Worm (Caenorhabditis elegans) whole organism, young adult: ENCODE measurements around the gene F43G6.4.
"Not testable (repeated sequence)": the region's sequence is repeated elsewhere in the genome, so short reads cannot be mapped to it uniquely, and the experiment has no call there.

ENCODE experiments used
- B0035.1 ChIP-seq: sonication (generic microtip); optimal IDR thresholded peaks from 2 replicates; lab custom pipeline; 2016; ENCODE audit warnings: missing genetic modification characterization, mild to moderate bottlenecking, missing compliant biosample characterization, missing genotype, missing genetic modification reagents
- B0261.1 ChIP-seq: sonication (generic microtip); optimal IDR thresholded peaks from 2 replicates; lab custom pipeline; 2016; ENCODE audit warnings: mild to moderate bottlenecking, missing genetic modification characterization, moderate library complexity, missing compliant biosample characterization
- B0336.3 ChIP-seq: fragments of 200-800 bp; sonication (Bioruptor generic); IDR thresholded peaks from 2 replicates; pipeline ENCODE4 v1.3.6; 2022; ENCODE audit warnings: missing genetic modification characterization, missing compliant biosample characterization
- C06A6.2 ChIP-seq: fragments of 200-800 bp; sonication (Bioruptor generic); conservative IDR thresholded peaks from 2 replicates; pipeline ENCODE4 v1.3.6; 2022; ENCODE audit warnings: missing genetic modification characterization, missing compliant biosample characterization
- C17E4.6 ChIP-seq: fragments of 200-800 bp; sonication (Bioruptor generic); IDR thresholded peaks from 2 replicates; pipeline ENCODE4 v1.3.6; 2022; ENCODE audit warnings: missing genetic modification reagents, missing genetic modification characterization, missing compliant biosample characterization
- F10E7.11 ChIP-seq: sonication (generic microtip); optimal IDR thresholded peaks from 2 replicates; lab custom pipeline; 2017; ENCODE audit warnings: mild to moderate bottlenecking, missing genetic modification characterization, moderate library complexity, missing compliant biosample characterization
- F57A8.1 ChIP-seq: fragments of 200-800 bp; sonication (Bioruptor generic); optimal IDR thresholded peaks from 2 replicates; lab custom pipeline; 2018; ENCODE audit warnings: mild to moderate bottlenecking, missing genetic modification characterization, moderate library complexity, missing compliant biosample characterization
- K12H6.12 ChIP-seq: fragments of 200-800 bp; sonication (Bioruptor generic); optimal IDR thresholded peaks from 2 replicates; lab custom pipeline; 2018; ENCODE audit warnings: mild to moderate bottlenecking, missing genetic modification characterization, missing compliant biosample characterization
- T07F8.4 ChIP-seq: sonication (generic microtip); optimal IDR thresholded peaks from 2 replicates; lab custom pipeline; 2016; ENCODE audit warnings: mild to moderate bottlenecking, missing genetic modification characterization, moderate library complexity, missing compliant biosample characterization
- T26A5.8 ChIP-seq: sonication (generic microtip); optimal IDR thresholded peaks from 2 replicates; lab custom pipeline; 2016; ENCODE audit warnings: missing genetic modification characterization, missing compliant biosample characterization
- Y53G8AR.9 ChIP-seq: fragments of 200-800 bp; sonication (Bioruptor generic); conservative IDR thresholded peaks from 2 replicates; pipeline ENCODE4 v1.3.6; 2022; ENCODE audit warnings: missing genetic modification reagents, missing genetic modification characterization, missing compliant biosample characterization
- Y67H2A.10 ChIP-seq: fragments of 200-800 bp; sonication (Bioruptor generic); conservative IDR thresholded peaks from 2 replicates; pipeline ENCODE4 v1.3.6; 2022; ENCODE audit warnings: missing genetic modification reagents, missing genetic modification characterization, missing compliant biosample characterization
- Y79H2A.3 ChIP-seq: fragments of 200-800 bp; sonication (Bioruptor generic); conservative IDR thresholded peaks from 2 replicates; pipeline ENCODE4 v1.3.6; 2022; ENCODE audit warnings: missing genetic modification reagents, missing genetic modification characterization, missing compliant biosample characterization
- ZK185.1 ChIP-seq: sonication (generic microtip); optimal IDR thresholded peaks from 2 replicates; lab custom pipeline; 2016; ENCODE audit warnings: mild to moderate bottlenecking, missing genetic modification characterization, missing compliant biosample characterization; ENCODE audit not compliant: poor library complexity, severe bottlenecking
- akir-1 ChIP-seq: fragments of 200-800 bp; sonication (Bioruptor generic); optimal IDR thresholded peaks from 2 replicates; lab custom pipeline; 2018; ENCODE audit warnings: mild to moderate bottlenecking, missing genetic modification characterization, moderate library complexity, missing compliant biosample characterization
- aptf-2 ChIP-seq: fragments of 200-800 bp; sonication (Bioruptor generic); conservative IDR thresholded peaks from 2 replicates; pipeline ENCODE4 v1.3.6; 2022; ENCODE audit warnings: missing genetic modification reagents, missing genetic modification characterization, missing compliant biosample characterization
- aptf-3 ChIP-seq: fragments of 200-800 bp; sonication (Bioruptor generic); IDR thresholded peaks from 2 replicates; pipeline ENCODE4 v1.3.6; 2022; ENCODE audit warnings: missing genetic modification characterization, missing compliant biosample characterization
- attf-3 ChIP-seq: fragments of 200-800 bp; sonication (Bioruptor generic); conservative IDR thresholded peaks from 2 replicates; pipeline ENCODE4 v1.3.6; 2022; ENCODE audit warnings: missing genetic modification reagents, missing genetic modification characterization, missing compliant biosample characterization
- bed-1 ChIP-seq: fragments of 200-800 bp; sonication (Bioruptor generic); IDR thresholded peaks from 2 replicates; pipeline ENCODE4 v1.3.6; 2022; ENCODE audit warnings: missing genetic modification reagents, missing genetic modification characterization, missing compliant biosample characterization
- bed-2 ChIP-seq: fragments of 200-800 bp; sonication (Bioruptor generic); IDR thresholded peaks from 2 replicates; pipeline ENCODE4 v1.3.6; 2022; ENCODE audit warnings: missing genetic modification reagents, missing genetic modification characterization, missing compliant biosample characterization
- ccch-3 ChIP-seq: fragments of 200-800 bp; sonication (Bioruptor generic); optimal IDR thresholded peaks from 2 replicates; lab custom pipeline; 2018; ENCODE audit warnings: mild to moderate bottlenecking, missing genetic modification characterization, missing compliant biosample characterization
- ceh-100 ChIP-seq: fragments of 200-800 bp; sonication (Bioruptor generic); IDR thresholded peaks from 2 replicates; pipeline ENCODE4 v1.3.6; 2022; ENCODE audit warnings: missing genetic modification reagents, missing genetic modification characterization, missing compliant biosample characterization
- ceh-27 ChIP-seq: fragments of 200-800 bp; sonication (Bioruptor generic); optimal IDR thresholded peaks from 2 replicates; lab custom pipeline; 2018; ENCODE audit warnings: mild to moderate bottlenecking, missing genetic modification characterization, moderate library complexity, missing compliant biosample characterization
- ceh-91 ChIP-seq: fragments of 200-800 bp; sonication (Bioruptor generic); IDR thresholded peaks from 2 replicates; pipeline ENCODE4 v1.3.6; 2022; ENCODE audit warnings: missing genetic modification reagents, missing genetic modification characterization, missing compliant biosample characterization
- egrh-3 ChIP-seq: fragments of 200-800 bp; sonication (Bioruptor generic); IDR thresholded peaks from 2 replicates; pipeline ENCODE4 v1.3.6; 2022; ENCODE audit warnings: missing genetic modification reagents, missing genetic modification characterization, missing compliant biosample characterization
- ekl-4 ChIP-seq: fragments of 200-800 bp; sonication (Bioruptor generic); IDR thresholded peaks from 2 replicates; pipeline ENCODE4 v1.3.6; 2022; ENCODE audit warnings: missing genetic modification reagents, missing genetic modification characterization, missing compliant biosample characterization
- ets-4 ChIP-seq: fragments of 200-800 bp; sonication (Bioruptor generic); optimal IDR thresholded peaks from 2 replicates; lab custom pipeline; 2018; ENCODE audit warnings: mild to moderate bottlenecking, missing genetic modification characterization, missing compliant biosample characterization
- hmg-1.2 ChIP-seq: fragments of 200-800 bp; sonication (Bioruptor generic); IDR thresholded peaks from 2 replicates; pipeline ENCODE4 v1.3.6; 2022; ENCODE audit warnings: missing genetic modification reagents, missing genetic modification characterization, missing compliant biosample characterization
- lin-35 ChIP-seq, 3 experiments: fragments of 150-350 bp in 2 of 3; sonication (generic microtip) in 1 of 3; optimal IDR thresholded peaks; 2 replicates each; lab custom pipeline; 2014 to 2018; ENCODE audit warnings: missing biosample characterization in 3 of 3, missing genetic modification characterization in 3 of 3, missing genetic modification reagents in 3 of 3
- lin-54 ChIP-seq: fragments of 200-800 bp; sonication (Bioruptor generic); optimal IDR thresholded peaks from 2 replicates; lab custom pipeline; 2018; ENCODE audit warnings: mild to moderate bottlenecking, missing genetic modification characterization, missing compliant biosample characterization
- lir-1 ChIP-seq: fragments of 200-800 bp; sonication (Bioruptor generic); conservative IDR thresholded peaks from 2 replicates; pipeline ENCODE4 v1.3.6; 2022; ENCODE audit warnings: missing genetic modification reagents, missing genetic modification characterization, missing compliant biosample characterization
- lsl-1 ChIP-seq: fragments of 200-800 bp; sonication (Bioruptor generic); optimal IDR thresholded peaks from 2 replicates; lab custom pipeline; 2018; ENCODE audit warnings: mild to moderate bottlenecking, missing genetic modification characterization, moderate library complexity, missing compliant biosample characterization
- madf-10 ChIP-seq: sonication (generic microtip); optimal IDR thresholded peaks from 2 replicates; lab custom pipeline; 2016; ENCODE audit warnings: mild to moderate bottlenecking, missing genetic modification characterization, missing compliant biosample characterization
- madf-6 ChIP-seq: fragments of 200-800 bp; sonication (Bioruptor generic); IDR thresholded peaks from 2 replicates; pipeline ENCODE4 v1.3.6; 2022; ENCODE audit warnings: missing genetic modification reagents, missing genetic modification characterization, missing compliant biosample characterization
- mcd-1 ChIP-seq: fragments of 200-800 bp; sonication (Bioruptor generic); IDR thresholded peaks from 2 replicates; pipeline ENCODE4 v1.3.6; 2022; ENCODE audit warnings: missing genetic modification reagents, missing genetic modification characterization, missing compliant biosample characterization
- nhr-27 ChIP-seq: fragments of 200-800 bp; sonication (Bioruptor generic); optimal IDR thresholded peaks from 2 replicates; lab custom pipeline; 2018; ENCODE audit warnings: mild to moderate bottlenecking, missing genetic modification characterization, moderate library complexity, missing compliant biosample characterization
- rcor-1 ChIP-seq: fragments of 200-800 bp; sonication (Bioruptor generic); IDR thresholded peaks from 2 replicates; pipeline ENCODE4 v1.3.6; 2022; ENCODE audit warnings: missing genetic modification reagents, missing genetic modification characterization, missing compliant biosample characterization
- repo-1 ChIP-seq: sonication (generic microtip); optimal IDR thresholded peaks from 2 replicates; lab custom pipeline; 2017; ENCODE audit warnings: mild to moderate bottlenecking, missing genetic modification characterization, missing compliant biosample characterization
- rpc-1 ChIP-seq, 2 experiments: fragments of 150-350 bp in 1 of 2; sonication (generic microtip) in 1 of 2; optimal IDR thresholded peaks; 2 replicates each; lab custom pipeline; 2014 to 2018; ENCODE audit warnings: missing biosample characterization in 1 of 2, missing genetic modification characterization in 1 of 2, missing genetic modification reagents in 1 of 2, missing genotype in 1 of 2
- snpc-4 ChIP-seq, 5 experiments: fragments of 150-350 bp in 1 of 5; sonication (generic microtip) in 4 of 5; optimal IDR thresholded peaks; 2 replicates each; lab custom pipeline; 2014 to 2018; ENCODE audit warnings: missing genetic modification characterization in 5 of 5, missing biosample characterization in 3 of 5, antibody characterized with exemption in 2 of 5, mild to moderate bottlenecking in 2 of 5, missing compliant biosample characterization in 2 of 5, missing genotype in 2 of 5, moderate library complexity in 2 of 5, missing genetic modification reagents in 1 of 5
- tbp1 ChIP-seq: fragments of 200-800 bp; sonication (Bioruptor generic); optimal IDR thresholded peaks from 2 replicates; lab custom pipeline; 2018; ENCODE audit warnings: mild to moderate bottlenecking, missing genetic modification characterization, missing compliant biosample characterization
- ztf-18 ChIP-seq: sonication (generic microtip); optimal IDR thresholded peaks from 2 replicates; lab custom pipeline; 2016; ENCODE audit warnings: missing genotype, mild to moderate bottlenecking, missing genetic modification characterization, missing compliant biosample characterization
- ztf-26 ChIP-seq: sonication (generic microtip); optimal IDR thresholded peaks from 2 replicates; lab custom pipeline; 2017; ENCODE audit warnings: missing genetic modification characterization, missing compliant biosample characterization
- ztf-28 ChIP-seq: fragments of 200-800 bp; sonication (Bioruptor generic); IDR thresholded peaks from 2 replicates; pipeline ENCODE4 v1.3.6; 2022; ENCODE audit warnings: missing genetic modification reagents, missing genetic modification characterization, missing compliant biosample characterization
- ztf-3 ChIP-seq: fragments of 200-800 bp; sonication (Bioruptor generic); optimal IDR thresholded peaks from 2 replicates; lab custom pipeline; 2018; ENCODE audit warnings: mild to moderate bottlenecking, missing genetic modification characterization, missing compliant biosample characterization
- ztf-6 ChIP-seq: fragments of 200-800 bp; sonication (Bioruptor generic); IDR thresholded peaks from 2 replicates; pipeline ENCODE4 v1.3.6; 2022; ENCODE audit warnings: missing genetic modification reagents, missing genetic modification characterization, missing compliant biosample characterization

The F43G6.4 gene

DNA sequence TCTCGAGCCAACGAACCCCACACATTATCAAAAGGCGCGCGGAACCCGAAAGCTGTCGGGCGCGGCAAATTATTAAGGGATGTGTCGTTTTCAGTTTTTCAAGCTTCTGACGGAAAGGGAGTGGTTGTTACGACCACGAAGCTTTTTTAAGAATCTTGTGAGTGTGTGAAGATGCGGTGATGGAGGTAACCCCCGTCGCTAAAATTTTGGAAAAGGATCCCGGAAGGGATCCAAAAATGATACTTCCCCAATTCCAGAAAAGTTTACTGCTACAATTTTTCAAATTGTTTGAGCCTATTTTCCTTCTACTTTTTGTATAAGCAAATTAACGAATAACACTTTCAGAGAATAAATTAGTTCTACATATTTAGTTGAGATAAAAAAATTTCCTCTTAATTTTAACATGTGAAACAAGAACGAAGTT is 33.9 kb upstream of the F43G6.4 start (continued):
- TF ChIP-seq attf-3 (no peak), bed-1 (no peak), tbp1 (peak; percentile 59), ccch-3 (no peak), lir-1 (GFP tag; lab: Robert Waterston, UW) (no peak)
- TF ChIP-seq, all 124 proteins: peak for 46

DNA sequence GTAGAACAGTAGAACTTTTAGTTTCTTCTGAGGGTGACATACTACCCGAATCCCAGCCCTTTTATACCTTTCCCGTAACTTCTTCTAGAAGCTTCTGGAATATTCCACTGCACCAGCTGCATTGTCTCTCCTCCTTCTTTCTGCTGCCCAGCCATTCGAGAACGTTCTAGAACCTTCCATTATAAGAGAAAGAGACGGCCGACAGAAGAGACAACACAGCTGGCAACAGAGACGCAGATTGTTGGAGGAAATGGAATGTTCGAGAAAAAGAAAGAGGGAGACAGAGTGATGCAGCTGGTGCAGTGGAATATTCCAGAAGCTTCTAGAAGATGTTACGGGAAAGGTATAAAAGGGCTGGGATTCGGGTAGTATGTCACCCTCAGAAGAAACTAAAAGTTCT is 31.3 kb upstream of the F43G6.4 start, which contains the start of the genes F44E5.4 and F44E5.5:
TSS of gene F44E5.4 (minus strand) at position 35 of the 400 bp plus-strand sequence.
TSS of gene F44E5.5 (plus strand) at position 386 of the 400 bp plus-strand sequence.
- TF ChIP-seq F10E7.11 (tag; lab: Kevin White, UChicago), result peak; percentile 97
- peak; percentile 83 for TF ChIP-seq ceh-27 (GFP tag; lab: Kevin White, UChicago)
- TF ChIP-seq ztf-18, result peak; percentile 48
- TF ChIP-seq lin-35 (GFP tag; optimal IDR thresholded peaks at IDR 0.05; lab: Kevin White, UChicago), result peak in 1 of 3 experiments; percentile 87
- peak; percentile 98 for TF ChIP-seq C06A6.2 (GFP tag; lab: Robert Waterston, UW)
- peak; percentile 97 for TF ChIP-seq ztf-26 (tag; lab: Kevin White, UChicago)
- TF ChIP-seq mcd-1 (GFP tag; lab: Robert Waterston, UW), result peak; percentile 97
- TF ChIP-seq Y67H2A.10, result peak; percentile 99
- not testable (repeated sequence) for TF ChIP-seq snpc-4 (GFP tag; optimal IDR thresholded peaks at IDR 0.05; lab: Kevin White, UChicago); rpc-1 (tag; optimal IDR thresholded peaks at IDR 0.05; lab: Kevin White, UChicago)
- peak in 2 of 4 experiments; percentile 57 to 61 for TF ChIP-seq snpc-4 (tag; optimal IDR thresholded peaks at IDR 0.05; lab: Kevin White, UChicago)
- peak; percentile 88 for TF ChIP-seq madf-6 (GFP tag; lab: Robert Waterston, UW)
- TF ChIP-seq bed-1, result peak; percentile 99
- TF ChIP-seq ztf-6 (GFP tag; lab: Robert Waterston, UW), result peak; percentile 95
- TF ChIP-seq lin-54 (GFP tag; lab: Kevin White, UChicago), result peak; percentile 81
- peak; percentile 92 for TF ChIP-seq ets-4 (GFP tag; lab: Kevin White, UChicago)
- TF ChIP-seq bed-2, result peak; percentile 92
- TF ChIP-seq rpc-1 (optimal IDR thresholded peaks at IDR 0.05; lab: Kevin White, UChicago), result peak; percentile 100
- peak; percentile 79 for TF ChIP-seq madf-10 (tag; lab: Kevin White, UChicago)
- peak; percentile 100 for TF ChIP-seq aptf-3 (GFP tag; lab: Robert Waterston, UW)
- peak; percentile 97 for TF ChIP-seq C17E4.6
- TF ChIP-seq Y53G8AR.9 (GFP tag; lab: Robert Waterston, UW), result peak; percentile 99
- peak; percentile 62 for TF ChIP-seq ceh-91
- peak; percentile 65 for TF ChIP-seq ZK185.1
- TF ChIP-seq rcor-1, result peak; percentile 92
- peak; percentile 99 for TF ChIP-seq ekl-4 (GFP tag; lab: Robert Waterston, UW)
- peak; percentile 74 for TF ChIP-seq tbp1
- TF ChIP-seq ztf-28 (GFP tag; lab: Robert Waterston, UW), result peak; percentile 79
- peak; percentile 88 for TF ChIP-seq aptf-2
- TF ChIP-seq lsl-1 (GFP tag; lab: Kevin White, UChicago), result peak; percentile 65
- peak; percentile 92 for TF ChIP-seq K12H6.12 (tag; lab: Kevin White, UChicago)
- TF ChIP-seq T26A5.8 (tag; lab: Kevin White, UChicago), result peak; percentile 89
- TF ChIP-seq F57A8.1 (GFP tag; lab: Kevin White, UChicago), result peak; percentile 7
- TF ChIP-seq repo-1 (tag; lab: Kevin White, UChicago), result peak; percentile 97
- TF ChIP-seq ztf-3 (GFP tag; lab: Kevin White, UChicago), result peak; percentile 98
- TF ChIP-seq akir-1 (GFP tag; lab: Kevin White, UChicago), result peak; percentile 72
- TF ChIP-seq T07F8.4, result peak; percentile 55
- peak; percentile 100 for TF ChIP-seq hmg-1.2
- TF ChIP-seq B0336.3 (GFP tag; lab: Robert Waterston, UW), result peak; percentile 87
- peak; percentile 90 for TF ChIP-seq B0035.1 (tag; lab: Kevin White, UChicago)
- TF ChIP-seq ceh-100 (GFP tag; lab: Robert Waterston, UW), result peak; percentile 88
- TF ChIP-seq nhr-27 (tag; lab: Kevin White, UChicago), result peak; percentile 98
- TF ChIP-seq B0261.1, result peak; percentile 40
- TF ChIP-seq egrh-3, result peak; percentile 93
- peak; percentile 99 for TF ChIP-seq Y79H2A.3 (GFP tag; lab: Robert Waterston, UW)
